Worm (Caenorhabditis elegans): ENCODE data around the gene his-7.
"Not testable (repeated sequence)": the region's sequence is repeated elsewhere in the genome, so short reads cannot be mapped to it uniquely, and the experiment has no call there.

DNA sequence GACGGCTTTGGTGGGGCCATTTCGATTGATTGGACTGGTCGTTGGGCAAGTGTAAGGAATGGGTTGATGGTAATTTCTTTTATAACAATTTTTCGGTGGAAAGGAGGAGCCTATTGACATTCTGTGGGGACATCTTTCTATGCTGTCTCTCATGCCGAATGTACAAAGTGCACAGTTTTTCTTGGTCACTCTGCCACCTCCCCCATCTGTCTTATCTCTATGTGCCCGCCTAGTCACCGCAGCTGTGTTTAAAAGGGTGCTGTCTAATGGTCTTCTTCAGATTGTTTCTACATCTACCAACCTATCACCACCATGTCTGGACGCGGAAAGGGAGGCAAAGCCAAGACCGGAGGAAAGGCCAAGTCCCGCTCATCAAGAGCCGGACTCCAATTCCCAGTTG, at the start of gene his-7, which contains the start of gene his-8:
- TF ChIP-seq lsy-2 (tag; optimal IDR thresholded peaks at IDR 0.05); lin-13 (tag; optimal IDR thresholded peaks at IDR 0.05); flh-1 (GFP tag; optimal IDR thresholded peaks at IDR 0.05); elt-3 (tag; optimal IDR thresholded peaks at IDR 0.05); ztf-11 (tag; optimal IDR thresholded peaks at IDR 0.05); nhr-2 (tag; optimal IDR thresholded peaks at IDR 0.05); unc-39 (tag; optimal IDR thresholded peaks at IDR 0.05); nhr-28 (tag; optimal IDR thresholded peaks at IDR 0.05); nhr-237 (tag; optimal IDR thresholded peaks at IDR 0.05); unc-62 (GFP tag; optimal IDR thresholded peaks at IDR 0.05): not testable (repeated sequence)
